Fruit fly (Drosophila melanogaster) whole organism: ENCODE data around the gene pyd.

Experiments
- CG8478 ChIP-seq: fragments of >200 bp; optimal IDR thresholded peaks from 2 replicates; lab custom pipeline; 2018; ENCODE audit warnings: inconsistent platforms
- Dll ChIP-seq: fragments of >200 bp; optimal IDR thresholded peaks from 2 replicates; lab custom pipeline; 2017
- EcR ChIP-seq, 2 experiments: fragments of >200 bp; optimal IDR thresholded peaks; 2 replicates each; lab custom pipeline; 2017; ENCODE audit warnings: missing biosample characterization in 2 of 2, missing genetic modification characterization in 2 of 2, missing genetic modification reagents in 2 of 2
- pan ChIP-seq: fragments of >200 bp; optimal IDR thresholded peaks from 2 replicates; lab custom pipeline; 2017
- psq ChIP-seq: fragments of >200 bp; optimal IDR thresholded peaks from 2 replicates; lab custom pipeline; 2017
- usp ChIP-seq: fragments of >200 bp; optimal IDR thresholded peaks from 2 replicates; lab custom pipeline; 2017; ENCODE audit warnings: missing biosample characterization, missing genetic modification characterization, mixed read lengths

pyd gene

dm6 chr3R:8949334-8950066 lies 17.8 kb upstream of the pyd start:
- no peak for TF ChIP-seq EcR (GFP tag; optimal IDR thresholded peaks at IDR 0.05; lab: Kevin White, UChicago)
- no peak for TF ChIP-seq usp (GFP tag; lab: Kevin White, UChicago)
- no peak for TF ChIP-seq pan
- no peak for TF ChIP-seq Dll (lab: Kevin White, UChicago)
- TF ChIP-seq CG8478: no peak
- no peak for TF ChIP-seq psq (lab: Kevin White, UChicago)

dm6 chr3R:8948855-8949254 lies 17.2 kb upstream of the pyd start:
- TF ChIP-seq usp (GFP tag; lab: Kevin White, UChicago) (no peak), Dll (lab: Kevin White, UChicago) (no peak), pan (no peak)

- no peak for TF ChIP-seq Dll (lab: Kevin White, UChicago)
- TF ChIP-seq pan: no peak
- TF ChIP-seq CG8478: no peak
- no peak for TF ChIP-seq psq (lab: Kevin White, UChicago)
- TF ChIP-seq EcR (GFP tag; optimal IDR thresholded peaks at IDR 0.05; lab: Kevin White, UChicago): no peak
- TF ChIP-seq usp (GFP tag; lab: Kevin White, UChicago): no peak
Observed at dm6 chr3R:8947757-8948428, 16.2 kb upstream of the pyd start.

dm6 chr3R:8946429-8946828 lies 14.7 kb upstream of the pyd start:
- TF ChIP-seq Dll (lab: Kevin White, UChicago) (no peak), psq (lab: Kevin White, UChicago) (no peak), pan (no peak), EcR (GFP tag; optimal IDR thresholded peaks at IDR 0.05; lab: Kevin White, UChicago) (no peak)

- TF ChIP-seq CG8478 (no peak), Dll (lab: Kevin White, UChicago) (no peak), pan (no peak), psq (lab: Kevin White, UChicago) (no peak), usp (GFP tag; lab: Kevin White, UChicago) (no peak), EcR (GFP tag; optimal IDR thresholded peaks at IDR 0.05; lab: Kevin White, UChicago) (no peak)
Observed at dm6 chr3R:8945502-8946324, 14.0 kb upstream of the pyd start.

dm6 chr3R:8944866-8945265 lies 13.2 kb upstream of the pyd start, which contains the start of gene CG11964:
TSS of gene CG11964 (minus strand) at chr3R:8945020.
- TF ChIP-seq psq (lab: Kevin White, UChicago) (no peak), CG8478 (no peak), pan (no peak), EcR (GFP tag; optimal IDR thresholded peaks at IDR 0.05; lab: Kevin White, UChicago) (no peak), usp (GFP tag; lab: Kevin White, UChicago) (no peak), Dll (lab: Kevin White, UChicago) (no peak)

- TF ChIP-seq usp (GFP tag; lab: Kevin White, UChicago): no peak
- TF ChIP-seq psq (lab: Kevin White, UChicago): no peak
Observed at dm6 chr3R:8939750-8940149, 8.1 kb upstream of the pyd start.

- no peak for TF ChIP-seq EcR (GFP tag; optimal IDR thresholded peaks at IDR 0.05; lab: Kevin White, UChicago)
- TF ChIP-seq psq (lab: Kevin White, UChicago): no peak
- no peak for TF ChIP-seq Dll (lab: Kevin White, UChicago)
- no peak for TF ChIP-seq usp (GFP tag; lab: Kevin White, UChicago)
- no peak for TF ChIP-seq pan
- no peak for TF ChIP-seq CG8478
Observed at dm6 chr3R:8938494-8939404, 7.1 kb upstream of the pyd start, which contains the start of gene ScsbetaA. TSS of gene ScsbetaA (plus strand) at chr3R:8938724.

dm6 chr3R:8934930-8935329 lies 3.2 kb upstream of the pyd start, which contains the start of gene osk:
TSS of gene osk (plus strand) at chr3R:8935126.
- no peak for TF ChIP-seq EcR (GFP tag; optimal IDR thresholded peaks at IDR 0.05; lab: Kevin White, UChicago)
- TF ChIP-seq psq (lab: Kevin White, UChicago): no peak
- TF ChIP-seq usp (GFP tag; lab: Kevin White, UChicago): no peak

- TF ChIP-seq EcR (GFP tag; optimal IDR thresholded peaks at IDR 0.05; lab: Kevin White, UChicago): no peak
- no peak for TF ChIP-seq psq (lab: Kevin White, UChicago)
- TF ChIP-seq CG8478: no peak
- TF ChIP-seq usp (GFP tag; lab: Kevin White, UChicago): no peak
- no peak for TF ChIP-seq pan
- TF ChIP-seq Dll (lab: Kevin White, UChicago): no peak
Observed at dm6 chr3R:8932741-8933140, 1.0 kb upstream of the pyd start.

- TF ChIP-seq Dll (lab: Kevin White, UChicago) (peak; percentile 49), EcR (GFP tag; optimal IDR thresholded peaks at IDR 0.05; lab: Kevin White, UChicago) (no peak)
Observed at dm6 chr3R:8931064-8931419, 654 bp downstream of the pyd start.
